Fruit fly (Drosophila melanogaster) ovary, adult (tissue): Measurements from ENCODE around the gene CG31419.

ENCODE experiments used
- CG17801 ChIP-seq: fragments of 200-800 bp; optimal IDR thresholded peaks from 2 replicates; lab custom pipeline; 2019; ENCODE audit warnings: missing biosample characterization, mild to moderate bottlenecking, missing genetic modification characterization, moderate library complexity; ENCODE audit not compliant: partially characterized antibody

Gene CG31419

dm6 chr3R:17284348-17284747 lies at the start of gene CG31419:
TSS of gene CG31419 (plus strand) at chr3R:17284648.
- no peak for TF ChIP-seq CG17801

DNA sequence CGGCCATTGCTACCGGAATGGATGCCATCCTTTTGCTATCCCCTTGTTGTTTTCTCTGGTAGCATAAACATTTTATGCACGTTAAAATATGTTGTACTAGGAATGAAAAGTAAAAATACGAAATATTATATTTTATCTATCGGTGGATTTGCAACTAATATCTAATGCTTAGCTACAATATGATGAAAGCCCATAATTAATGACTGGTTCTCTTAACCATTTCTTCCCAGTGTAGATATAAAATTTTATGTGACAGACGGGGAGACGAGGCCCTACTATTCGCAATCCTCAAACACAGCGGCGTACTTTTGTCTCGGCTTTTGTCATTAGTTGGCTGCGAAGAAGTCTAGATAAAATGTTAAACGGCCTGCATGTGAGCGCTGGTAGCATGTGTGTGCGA lies 47.5 kb upstream of the CG31419 start:
- no peak for TF ChIP-seq CG17801

dm6 chr3R:17247699-17248098 lies 36.7 kb upstream of the CG31419 start:
- TF ChIP-seq CG17801, result no peak

- TF ChIP-seq CG17801, result no peak
Measured at dm6 chr3R:17249233-17249632, 35.2 kb upstream of the CG31419 start.

dm6 chr3R:17251271-17251670 lies 33.2 kb upstream of the CG31419 start:
- no peak for TF ChIP-seq CG17801

DNA sequence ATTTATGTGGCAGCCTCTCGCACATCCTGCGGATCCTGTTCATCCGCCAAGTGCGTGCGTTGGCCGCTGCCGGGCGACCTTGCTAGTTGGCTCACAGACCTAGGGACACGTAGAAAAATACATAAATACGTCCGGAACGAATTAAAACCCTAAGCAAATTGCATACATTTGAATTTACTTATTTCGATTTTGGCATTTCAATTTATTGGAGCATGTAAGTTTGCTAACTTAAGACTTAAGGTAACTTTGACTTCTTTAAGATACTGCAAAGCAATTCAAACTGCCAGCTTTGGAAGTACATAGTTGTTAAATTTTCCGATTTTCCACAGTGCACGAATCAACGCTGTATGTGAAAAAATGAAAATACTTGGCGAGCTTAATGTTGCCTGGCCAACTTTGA lies 30.4 kb upstream of the CG31419 start, which contains the start of gene CG44259:
Gene CG44259 (minus strand): TSS at position 101 of the 400 bp plus-strand sequence.
- TF ChIP-seq CG17801, result no peak

- TF ChIP-seq CG17801, result no peak
Measured at dm6 chr3R:17264949-17265348, 19.5 kb upstream of the CG31419 start, which contains the start of the genes beat-IIb and CG44257. TSS of gene beat-IIb (minus strand) at chr3R:17265049. TSS of gene CG44257 (plus strand) at chr3R:17265278.

- no peak for TF ChIP-seq CG17801
Measured at dm6 chr3R:17283495-17283894, 953 bp upstream of the CG31419 start, which contains the start of gene CG31418. TSS of gene CG31418 (plus strand) at chr3R:17283795.

DNA sequence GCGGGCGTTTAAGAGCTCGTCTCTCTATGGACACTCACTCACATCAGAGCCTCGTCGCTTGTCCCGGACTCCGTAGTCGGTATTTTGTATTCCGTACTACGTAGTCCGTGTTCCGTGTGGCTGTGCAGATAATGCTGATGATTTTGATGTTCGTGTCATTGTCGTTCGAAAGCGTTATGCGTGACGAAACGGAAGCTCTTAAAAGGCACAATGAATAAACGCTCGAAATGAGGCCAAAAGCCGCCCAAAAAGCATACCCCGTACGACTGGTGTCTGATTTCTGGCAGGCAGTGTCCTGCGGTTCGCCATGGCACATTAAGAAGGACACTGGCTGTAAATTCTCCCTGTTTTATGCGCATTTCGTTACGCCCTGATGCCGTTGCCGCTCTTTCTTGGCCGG lies 4.6 kb downstream of the CG31419 start:
- TF ChIP-seq CG17801, result no peak
